Worm (Caenorhabditis elegans) whole organism, L2 larva: ENCODE data around the gene srx-42.

Experiments used
- R02D3.7 ChIP-seq: fragments of 150-350 bp; optimal IDR thresholded peaks from 2 replicates; lab custom pipeline; 2014; ENCODE audit warnings: missing biosample characterization, missing genetic modification characterization
- ZK546.5 ChIP-seq: sonication (generic microtip); optimal IDR thresholded peaks from 2 replicates; lab custom pipeline; 2017; ENCODE audit warnings: missing biosample characterization, missing genetic modification characterization
- ama-1 ChIP-seq: fragments of 150-350 bp; optimal IDR thresholded peaks from 2 replicates; lab custom pipeline; 2018; ENCODE audit warnings: inconsistent platforms
- ceh-82 ChIP-seq: fragments of 150-350 bp; optimal IDR thresholded peaks from 2 replicates; lab custom pipeline; 2014; ENCODE audit warnings: missing biosample characterization, missing genetic modification characterization
- egl-27 ChIP-seq: sonication (generic microtip); optimal IDR thresholded peaks from 3 replicates; lab custom pipeline; 2017; ENCODE audit warnings: missing biosample characterization, missing genetic modification reagents, missing genetic modification characterization
- fos-1 ChIP-seq: fragments of 150-350 bp; optimal IDR thresholded peaks from 2 replicates; lab custom pipeline; 2014; ENCODE audit warnings: missing biosample characterization, missing genetic modification characterization
- nhr-237 ChIP-seq: fragments of 150-350 bp; optimal IDR thresholded peaks from 2 replicates; lab custom pipeline; 2014; ENCODE audit warnings: missing biosample characterization, missing genetic modification characterization
- sma-3 ChIP-seq: sonication (generic microtip); optimal IDR thresholded peaks from 2 replicates; lab custom pipeline; 2016; ENCODE audit warnings: missing genetic modification reagents, missing genetic modification characterization, missing compliant biosample characterization
- snpc-4 ChIP-seq: fragments of 150-350 bp; optimal IDR thresholded peaks from 2 replicates; lab custom pipeline; 2014; ENCODE audit warnings: missing biosample characterization, missing genetic modification characterization
- unc-62 ChIP-seq: fragments of 150-350 bp; optimal IDR thresholded peaks from 2 replicates; lab custom pipeline; 2014; ENCODE audit warnings: missing biosample characterization, missing genetic modification reagents, missing genetic modification characterization
- ztf-4 ChIP-seq: fragments of 150-350 bp; optimal IDR thresholded peaks from 2 replicates; lab custom pipeline; 2014; ENCODE audit warnings: missing biosample characterization, missing genetic modification characterization

ce11 chrV:13876529-13876928 lies 44.3 kb upstream of the srx-42 start, which contains the start of gene T22G5.1:
- TF ChIP-seq snpc-4 (tag; lab: Kevin White, UChicago) (no peak), ZK546.5 (tag; lab: Kevin White, UChicago) (no peak), ceh-82 (no peak), R02D3.7 (tag; lab: Kevin White, UChicago) (no peak), fos-1 (no peak), nhr-237 (tag; lab: Kevin White, UChicago) (no peak), egl-27 (tag; lab: Kevin White, UChicago) (no peak), ama-1 (no peak), ztf-4 (tag; lab: Kevin White, UChicago) (no peak), sma-3 (no peak), unc-62 (no peak)
